Worm (Caenorhabditis elegans): ENCODE results near the gene tsn-1.
A peak's percentile ranks its signal among the peaks of the same experiment; 100 is the strongest.

Gene tsn-1

DNA sequence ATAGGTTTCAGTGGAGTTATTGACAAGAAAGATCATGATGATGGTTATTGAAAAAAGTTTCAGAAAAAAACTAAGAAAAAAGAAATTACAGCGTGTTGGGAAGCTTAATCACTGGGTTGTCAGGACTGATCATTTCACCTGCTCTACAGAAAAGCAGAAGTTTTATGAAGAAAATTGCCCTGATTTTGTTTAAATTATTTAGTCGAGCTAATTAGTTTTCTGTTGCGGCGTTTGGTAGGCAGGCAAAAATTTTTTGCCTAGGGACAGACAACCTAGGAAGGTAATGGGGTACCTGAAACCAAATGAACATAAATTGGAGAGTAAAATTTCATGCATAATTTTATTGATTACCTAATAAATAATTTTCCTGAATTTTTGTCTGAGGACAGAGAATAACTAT, 22.9 kb upstream of the tsn-1 start, which contains the start of gene sre-40:
Gene sre-40, minus strand, starts transcription at position 101 of the 400 bp plus-strand sequence.
- TF ChIP-seq ceh-48 (tag; optimal IDR thresholded peaks at IDR 0.05) (no peak), pag-3 (tag; optimal IDR thresholded peaks at IDR 0.05; ENCODE audit: borderline replicate concordance) (no peak), C38D4.7 (GFP tag; optimal IDR thresholded peaks at IDR 0.05) (no peak), ahr-1 (tag; optimal IDR thresholded peaks at IDR 0.05) (no peak)

ce11 chrII:4684852-4685251, 21.8 kb upstream of the tsn-1 start:
- TF ChIP-seq nhr-11 (tag; optimal IDR thresholded peaks at IDR 0.05) (no peak), fkh-6 (tag; optimal IDR thresholded peaks at IDR 0.05) (no peak), pax-1 (tag; optimal IDR thresholded peaks at IDR 0.05) (no peak), sox-2 (GFP tag; IDR thresholded peaks at IDR 0.05) (no peak)

- TF ChIP-seq elt-4 (tag; optimal IDR thresholded peaks at IDR 0.05) (no peak), hlh-13 (GFP tag; optimal IDR thresholded peaks at IDR 0.05) (no peak), K09A11.1 (tag; optimal IDR thresholded peaks at IDR 0.05; ENCODE audit: insufficient read depth) (no peak), ceh-34 (tag; optimal IDR thresholded peaks at IDR 0.05) (no peak), che-1 (tag; optimal IDR thresholded peaks at IDR 0.05) (no peak), ceh-31 (tag; optimal IDR thresholded peaks at IDR 0.05) (no peak), tbx-2 (tag; optimal IDR thresholded peaks at IDR 0.05) (no peak), hlh-6 (tag; optimal IDR thresholded peaks at IDR 0.05) (no peak), fkh-6 (tag; optimal IDR thresholded peaks at IDR 0.05) (no peak), lim-6 (tag; optimal IDR thresholded peaks at IDR 0.05) (no peak), ceh-9 (tag; optimal IDR thresholded peaks at IDR 0.05) (no peak), ceh-6 (GFP tag; optimal IDR thresholded peaks at IDR 0.05) (no peak), npax-4 (tag; optimal IDR thresholded peaks at IDR 0.05) (no peak), nfya-1 (tag; optimal IDR thresholded peaks at IDR 0.05) (no peak), ztf-16 (tag; optimal IDR thresholded peaks at IDR 0.05) (no peak)
Measured at ce11 chrII:4686941-4687340, 19.7 kb upstream of the tsn-1 start, which contains the start of gene sre-39. sre-39 (plus strand) TSS chrII:4687241.

DNA sequence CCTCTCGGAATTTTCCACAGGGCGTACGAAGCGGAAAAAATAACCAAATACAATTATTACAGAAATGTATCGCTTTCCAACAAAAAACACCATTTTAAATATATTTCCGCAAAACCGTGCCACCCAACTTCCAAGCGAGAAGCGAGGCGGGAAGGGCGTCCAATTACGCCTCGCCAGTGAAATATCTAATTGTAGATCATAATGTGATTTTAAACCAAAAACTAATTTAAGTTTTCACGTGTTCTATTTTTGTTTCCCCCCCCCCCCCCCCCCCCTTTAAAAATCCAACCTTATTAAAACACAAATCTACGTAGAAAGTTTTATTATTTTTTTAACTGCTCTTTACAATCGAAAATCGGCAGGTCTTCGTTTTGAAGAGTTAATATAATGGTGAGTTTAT, 17.1 kb upstream of the tsn-1 start, which contains the start of gene F10G7.12:
Gene F10G7.12, plus strand, starts transcription at position 301 of the 400 bp plus-strand sequence.
- TF ChIP-seq ceh-22 (tag; optimal IDR thresholded peaks at IDR 0.05) (no peak), ceh-34 (tag; optimal IDR thresholded peaks at IDR 0.05) (no peak), pha-4 (tag; optimal IDR thresholded peaks at IDR 0.05) (no peak), hlh-8 (tag; optimal IDR thresholded peaks at IDR 0.05) (no peak), pax-1 (tag; optimal IDR thresholded peaks at IDR 0.05) (no peak), dve-1 (tag; optimal IDR thresholded peaks at IDR 0.05) (no peak), zip-5 (tag; optimal IDR thresholded peaks at IDR 0.05) (no peak), ceh-18 (tag; optimal IDR thresholded peaks at IDR 0.05) (no peak), ztf-16 (tag; optimal IDR thresholded peaks at IDR 0.05) (no peak), sox-4 (tag; optimal IDR thresholded peaks at IDR 0.05) (no peak), madf-2 (tag; optimal IDR thresholded peaks at IDR 0.05) (no peak), ttx-3 (tag; optimal IDR thresholded peaks at IDR 0.05) (no peak), sox-2 (GFP tag; IDR thresholded peaks at IDR 0.05) (no peak)

DNA sequence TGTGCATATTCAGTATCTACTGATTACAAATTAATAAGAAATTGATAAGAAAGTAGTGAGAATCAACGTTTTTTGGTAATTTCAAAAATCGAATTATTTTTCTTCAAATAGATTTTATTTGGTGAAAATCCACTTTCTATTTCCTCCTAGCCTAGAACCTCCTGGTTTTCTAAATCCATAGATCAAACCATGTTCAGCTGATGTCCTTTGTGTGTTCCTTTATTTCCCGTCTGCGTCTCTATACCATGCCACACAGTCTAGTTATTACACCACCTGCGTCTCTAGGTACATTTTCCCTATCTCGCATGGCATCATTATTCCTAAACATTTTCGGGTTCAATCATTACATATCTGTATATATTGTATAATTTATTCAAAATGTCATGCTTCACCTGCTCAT, 13.5 kb upstream of the tsn-1 start, which contains the start of gene F10G7.5:
Gene F10G7.5, plus strand, starts transcription at position 286 of the 400 bp plus-strand sequence.
- TF ChIP-seq unc-42 (tag; optimal IDR thresholded peaks at IDR 0.05) (no peak), elt-2 (tag; optimal IDR thresholded peaks at IDR 0.05) (peak; percentile 43), hlh-6 (tag; optimal IDR thresholded peaks at IDR 0.05) (no peak)

DNA sequence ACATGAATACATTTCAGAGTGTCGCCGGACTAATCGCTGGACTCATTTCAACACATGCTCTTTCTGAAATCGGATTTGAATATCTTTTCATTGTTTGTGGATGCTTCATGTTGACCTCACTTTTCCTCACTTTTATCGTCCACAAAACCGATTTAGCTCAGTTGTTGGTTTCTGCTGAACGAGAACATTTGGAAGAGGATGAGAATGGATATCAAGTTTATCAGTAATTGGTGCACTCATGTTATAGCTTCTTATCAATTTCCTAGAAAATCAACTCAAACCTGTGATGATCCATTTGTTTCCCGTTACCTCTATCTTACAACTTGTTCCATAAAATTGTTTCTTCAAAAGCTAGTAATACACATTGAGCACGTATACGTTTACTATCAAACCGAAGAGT, 10.6 kb upstream of the tsn-1 start:
- TF ChIP-seq npax-4 (tag; optimal IDR thresholded peaks at IDR 0.05) (no peak), odd-2 (tag; optimal IDR thresholded peaks at IDR 0.05) (no peak), ceh-34 (tag; optimal IDR thresholded peaks at IDR 0.05) (no peak), ceh-9 (tag; optimal IDR thresholded peaks at IDR 0.05) (no peak), K09A11.1 (tag; optimal IDR thresholded peaks at IDR 0.05; ENCODE audit: insufficient read depth) (no peak), nfya-1 (tag; optimal IDR thresholded peaks at IDR 0.05) (no peak), lim-6 (tag; optimal IDR thresholded peaks at IDR 0.05) (no peak), nhr-11 (tag; optimal IDR thresholded peaks at IDR 0.05) (no peak), unc-55 (GFP tag; optimal IDR thresholded peaks at IDR 0.05) (no peak), eyg-1 (tag; optimal IDR thresholded peaks at IDR 0.05) (no peak), pax-1 (tag; optimal IDR thresholded peaks at IDR 0.05) (no peak), hlh-15 (tag; optimal IDR thresholded peaks at IDR 0.05) (no peak), dve-1 (tag; optimal IDR thresholded peaks at IDR 0.05) (no peak), hlh-30 (tag; optimal IDR thresholded peaks at IDR 0.05; ENCODE audit: insufficient read depth) (no peak), ttx-3 (tag; optimal IDR thresholded peaks at IDR 0.05) (no peak), madf-2 (tag; optimal IDR thresholded peaks at IDR 0.05) (no peak), ceh-14 (tag; optimal IDR thresholded peaks at IDR 0.05) (no peak), Y22D7AL.16 (tag; optimal IDR thresholded peaks at IDR 0.05) (no peak), hlh-13 (GFP tag; optimal IDR thresholded peaks at IDR 0.05) (no peak)
